Worm (Caenorhabditis elegans) whole organism, late embryonic: ENCODE measurements around the gene npp-1.
"Not testable (repeated sequence)": the region's sequence is repeated elsewhere in the genome, so short reads cannot be mapped to it uniquely, and the experiment has no call there.

Experiments
- C08G9.2 ChIP-seq: sonication (generic microtip); optimal IDR thresholded peaks from 2 replicates; lab custom pipeline; 2016; ENCODE audit warnings: mild to moderate bottlenecking, missing genetic modification characterization, moderate library complexity, missing compliant biosample characterization
- C38D4.7 ChIP-seq: fragments of 200-800 bp; sonication (Bioruptor generic); optimal IDR thresholded peaks from 2 replicates; lab custom pipeline; 2018; ENCODE audit warnings: mild to moderate bottlenecking, missing genetic modification characterization, moderate library complexity, missing compliant biosample characterization
- F13H6.1 ChIP-seq: sonication (generic microtip); optimal IDR thresholded peaks from 2 replicates; lab custom pipeline; 2016; ENCODE audit warnings: missing genetic modification characterization, missing compliant biosample characterization
- K02D7.2 ChIP-seq: sonication (generic microtip); optimal IDR thresholded peaks from 2 replicates; lab custom pipeline; 2017; ENCODE audit warnings: mild to moderate bottlenecking, missing genetic modification characterization, missing compliant biosample characterization
- T23F11.4 ChIP-seq: fragments of 200-800 bp; sonication (Bioruptor generic); optimal IDR thresholded peaks from 2 replicates; lab custom pipeline; 2018; ENCODE audit warnings: mild to moderate bottlenecking, missing genetic modification characterization, missing compliant biosample characterization
- ahr-1 ChIP-seq: sonication (generic microtip); optimal IDR thresholded peaks from 2 replicates; lab custom pipeline; 2016; ENCODE audit warnings: missing genetic modification characterization, missing compliant biosample characterization
- ceh-14 ChIP-seq: sonication (generic microtip); optimal IDR thresholded peaks from 2 replicates; lab custom pipeline; 2016; ENCODE audit warnings: missing genotype, missing genetic modification characterization, missing compliant biosample characterization
- ceh-19 ChIP-seq: fragments of 200-800 bp; sonication (Bioruptor generic); optimal IDR thresholded peaks from 2 replicates; lab custom pipeline; 2018; ENCODE audit warnings: mild to moderate bottlenecking, missing genetic modification characterization, missing compliant biosample characterization
- ceh-24 ChIP-seq: sonication (generic microtip); optimal IDR thresholded peaks from 2 replicates; lab custom pipeline; 2016; ENCODE audit warnings: mild to moderate bottlenecking, missing genetic modification characterization, missing compliant biosample characterization
- ceh-45 ChIP-seq: fragments of 200-800 bp; sonication (Bioruptor generic); IDR thresholded peaks from 2 replicates; pipeline ENCODE4 v1.3.6; 2022; ENCODE audit warnings: missing genetic modification reagents, missing genetic modification characterization, missing compliant biosample characterization
- ceh-6 ChIP-seq: fragments of 200-800 bp; sonication (Bioruptor generic); optimal IDR thresholded peaks from 2 replicates; lab custom pipeline; 2018; ENCODE audit warnings: mild to moderate bottlenecking, missing genetic modification characterization, missing compliant biosample characterization
- ceh-9 ChIP-seq: sonication (generic microtip); optimal IDR thresholded peaks from 2 replicates; lab custom pipeline; 2016; ENCODE audit warnings: mild to moderate bottlenecking, missing genetic modification characterization, inconsistent platforms, missing compliant biosample characterization
- dmd-4 ChIP-seq: sonication (generic microtip); optimal IDR thresholded peaks from 2 replicates; lab custom pipeline; 2016; ENCODE audit warnings: borderline replicate concordance, missing genetic modification characterization, missing compliant biosample characterization
- dve-1 ChIP-seq: sonication (generic microtip); optimal IDR thresholded peaks from 2 replicates; lab custom pipeline; 2017; ENCODE audit warnings: antibody characterized with exemption, mild to moderate bottlenecking, missing genetic modification characterization, missing compliant biosample characterization
- elt-4 ChIP-seq: sonication (generic microtip); optimal IDR thresholded peaks from 2 replicates; lab custom pipeline; 2016; ENCODE audit warnings: missing genetic modification characterization, missing compliant biosample characterization
- ets-4 ChIP-seq: sonication (generic microtip); optimal IDR thresholded peaks from 2 replicates; lab custom pipeline; 2016; ENCODE audit warnings: missing genetic modification characterization, missing compliant biosample characterization
- fkh-10 ChIP-seq: fragments of 150-350 bp; optimal IDR thresholded peaks from 2 replicates; lab custom pipeline; 2014; ENCODE audit warnings: missing biosample characterization, missing genetic modification reagents, missing genetic modification characterization
- fkh-6 ChIP-seq: sonication (generic microtip); optimal IDR thresholded peaks from 2 replicates; lab custom pipeline; 2016; ENCODE audit warnings: missing genetic modification characterization, missing compliant biosample characterization
- hlh-15 ChIP-seq: sonication (generic microtip); optimal IDR thresholded peaks from 2 replicates; lab custom pipeline; 2016; ENCODE audit warnings: missing genetic modification characterization, missing compliant biosample characterization
- hlh-8 ChIP-seq: sonication (generic microtip); optimal IDR thresholded peaks from 2 replicates; lab custom pipeline; 2016; ENCODE audit warnings: missing genotype, missing genetic modification characterization, missing compliant biosample characterization
- lim-6 ChIP-seq: sonication (generic microtip); optimal IDR thresholded peaks from 2 replicates; lab custom pipeline; 2016; ENCODE audit warnings: missing genetic modification characterization, missing compliant biosample characterization
- nfya-1 ChIP-seq: sonication (generic microtip); optimal IDR thresholded peaks from 2 replicates; lab custom pipeline; 2017; ENCODE audit warnings: missing genetic modification characterization, mild to moderate bottlenecking, missing compliant biosample characterization, antibody characterized with exemption, moderate library complexity
- nhr-232 ChIP-seq: sonication (generic microtip); optimal IDR thresholded peaks from 2 replicates; lab custom pipeline; 2016; ENCODE audit warnings: missing genetic modification characterization, missing compliant biosample characterization
- pat-9 ChIP-seq: fragments of 200-800 bp; sonication (Bioruptor generic); optimal IDR thresholded peaks from 2 replicates; lab custom pipeline; 2018; ENCODE audit warnings: mild to moderate bottlenecking, missing genetic modification characterization, moderate library complexity, missing compliant biosample characterization
- pha-2 ChIP-seq: sonication (generic microtip); optimal IDR thresholded peaks from 2 replicates; lab custom pipeline; 2017; ENCODE audit warnings: mild to moderate bottlenecking, missing genetic modification characterization, missing compliant biosample characterization
- pha-4 ChIP-seq: fragments of 150-350 bp; optimal IDR thresholded peaks from 2 replicates; lab custom pipeline; 2018; ENCODE audit warnings: missing biosample characterization, missing genetic modification reagents, missing genetic modification characterization
- pros-1 ChIP-seq: fragments of 150-350 bp; optimal IDR thresholded peaks from 2 replicates; lab custom pipeline; 2014; ENCODE audit warnings: missing biosample characterization, missing genetic modification reagents, missing genetic modification characterization
- sox-4 ChIP-seq: sonication (generic microtip); optimal IDR thresholded peaks from 2 replicates; lab custom pipeline; 2017; ENCODE audit warnings: mild to moderate bottlenecking, missing genetic modification characterization, inconsistent platforms, missing compliant biosample characterization
- syd-9 ChIP-seq: sonication (generic microtip); optimal IDR thresholded peaks from 2 replicates; lab custom pipeline; 2016; ENCODE audit warnings: mild to moderate bottlenecking, missing genetic modification characterization, moderate library complexity, missing compliant biosample characterization
- tbx-2 ChIP-seq: sonication (generic microtip); optimal IDR thresholded peaks from 2 replicates; lab custom pipeline; 2016; ENCODE audit warnings: missing genetic modification characterization, missing compliant biosample characterization
- ttx-3 ChIP-seq: sonication (generic microtip); optimal IDR thresholded peaks from 2 replicates; lab custom pipeline; 2016; ENCODE audit warnings: missing genetic modification reagents, missing genetic modification characterization, missing compliant biosample characterization
- unc-3 ChIP-seq, 2 experiments: fragments of 200-800 bp in 1 of 2; sonication (Bioruptor generic) in 1 of 2; sonication (generic microtip) in 1 of 2; conservative IDR thresholded peaks in 1 of 2; optimal IDR thresholded peaks in 1 of 2; 2 replicates each; pipeline versions ENCODE4 v1.3.6 to Lab custom; 2016 to 2022; ENCODE audit warnings: missing compliant biosample characterization in 2 of 2, missing genetic modification characterization in 2 of 2, missing genetic modification reagents in 1 of 2
- unc-42 ChIP-seq: sonication (generic microtip); optimal IDR thresholded peaks from 2 replicates; lab custom pipeline; 2016; ENCODE audit warnings: missing genotype, missing genetic modification characterization, missing compliant biosample characterization

npp-1 gene

DNA sequence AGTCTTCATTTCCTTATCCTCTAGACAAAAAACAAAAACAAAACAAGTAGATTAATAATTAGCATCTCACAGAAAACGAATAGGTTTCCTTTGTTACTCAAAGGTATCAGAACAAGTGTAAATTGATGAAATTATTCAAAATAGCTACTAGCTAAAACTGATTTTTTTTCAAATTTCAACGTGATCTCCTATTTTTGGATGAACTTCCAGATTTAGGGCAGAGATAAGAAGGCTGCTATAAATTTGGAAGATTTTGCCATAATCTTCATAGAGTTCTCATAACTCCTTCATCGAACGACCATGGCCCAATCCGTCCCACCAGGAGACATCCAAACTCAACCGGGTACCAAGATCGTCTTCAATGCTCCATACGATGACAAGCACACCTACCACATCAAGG lies 36.0 kb downstream of the npp-1 start, which contains the start of gene msp-77:
msp-77 (plus strand) TSS at position 301 of the 400 bp plus-strand sequence.
- not testable (repeated sequence) for TF ChIP-seq ceh-14 (tag; lab: Kevin White, UChicago); ets-4 (tag; lab: Kevin White, UChicago); fkh-10

DNA sequence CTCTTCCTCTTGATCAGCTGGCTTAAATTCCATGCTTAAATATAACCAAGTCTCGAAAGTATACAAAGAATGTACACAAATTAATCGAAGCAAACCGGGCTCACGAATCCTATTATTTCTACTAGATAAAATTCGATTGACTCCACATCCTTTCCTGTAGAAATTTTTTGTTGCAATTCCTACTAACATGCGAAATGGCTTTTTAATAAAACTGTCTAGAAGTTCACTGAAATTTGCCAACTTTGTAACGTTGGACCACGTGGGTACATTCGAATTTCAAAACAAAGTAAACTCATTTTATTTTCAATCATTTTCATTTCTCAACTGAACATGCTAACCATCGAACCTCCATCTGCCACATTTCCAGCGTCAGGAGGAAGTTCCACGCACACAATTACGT lies 36.8 kb downstream of the npp-1 start, which contains the start of gene ssp-32:
ssp-32 (plus strand) TSS at position 301 of the 400 bp plus-strand sequence.
- TF ChIP-seq ceh-6 (GFP tag; lab: Kevin White, UChicago) (no peak), dve-1 (tag; lab: Kevin White, UChicago) (no peak), lim-6 (tag; lab: Kevin White, UChicago) (no peak), pha-4 (tag; lab: Kevin White, UChicago) (no peak), unc-3 (GFP tag; conservative IDR thresholded peaks at IDR 0.05; lab: Robert Waterston, UW) (no peak), unc-3 (tag; optimal IDR thresholded peaks at IDR 0.05; lab: Kevin White, UChicago) (no peak), pros-1 (tag; lab: Kevin White, UChicago) (no peak), T23F11.4 (GFP tag; lab: Kevin White, UChicago) (no peak), tbx-2 (tag; lab: Kevin White, UChicago) (no peak), ceh-45 (GFP tag; lab: Robert Waterston, UW) (no peak), nfya-1 (no peak), dmd-4 (tag; lab: Kevin White, UChicago) (no peak)
- TF ChIP-seq, all 69 proteins: peak for 0

DNA sequence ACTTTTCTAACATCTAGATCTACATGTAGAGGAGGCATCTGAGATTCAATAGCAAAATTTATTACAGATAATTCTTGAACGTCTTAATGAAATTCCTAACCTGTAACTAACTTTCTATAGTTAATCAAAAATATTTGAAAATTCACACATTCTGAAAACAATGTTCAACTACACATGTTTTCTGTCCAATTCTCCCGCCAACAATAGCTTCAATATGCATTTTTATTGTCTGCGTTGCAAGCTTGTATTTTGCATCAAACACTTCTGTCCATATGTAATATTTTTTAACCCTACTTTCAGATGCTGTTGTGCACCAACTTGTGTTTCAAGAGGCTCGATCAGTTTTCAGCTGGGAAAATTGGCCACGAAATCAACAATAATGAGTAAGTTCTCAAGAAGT lies 40.4 kb downstream of the npp-1 start, which contains the start of gene tbc-3:
tbc-3 (plus strand) TSS at position 301 of the 400 bp plus-strand sequence.
- TF ChIP-seq hlh-15 (tag; lab: Kevin White, UChicago) (no peak), C08G9.2 (tag; lab: Kevin White, UChicago) (no peak), elt-4 (tag; lab: Kevin White, UChicago) (no peak), fkh-6 (tag; lab: Kevin White, UChicago) (no peak), fkh-10 (no peak), pat-9 (tag; lab: Kevin White, UChicago) (no peak), sox-4 (tag; lab: Kevin White, UChicago) (no peak), ttx-3 (tag; lab: Kevin White, UChicago) (no peak), nhr-232 (tag; lab: Kevin White, UChicago) (no peak), unc-3 (GFP tag; conservative IDR thresholded peaks at IDR 0.05; lab: Robert Waterston, UW) (no peak), unc-3 (tag; optimal IDR thresholded peaks at IDR 0.05; lab: Kevin White, UChicago) (no peak), K02D7.2 (tag; lab: Kevin White, UChicago) (no peak), ahr-1 (tag; lab: Kevin White, UChicago) (no peak), hlh-8 (tag; lab: Kevin White, UChicago) (no peak), ceh-19 (no peak), F13H6.1 (tag; lab: Kevin White, UChicago) (no peak), pha-2 (no peak), ceh-45 (GFP tag; lab: Robert Waterston, UW) (no peak), pros-1 (tag; lab: Kevin White, UChicago) (no peak), C38D4.7 (GFP tag; lab: Kevin White, UChicago) (no peak), ets-4 (tag; lab: Kevin White, UChicago) (no peak)

DNA sequence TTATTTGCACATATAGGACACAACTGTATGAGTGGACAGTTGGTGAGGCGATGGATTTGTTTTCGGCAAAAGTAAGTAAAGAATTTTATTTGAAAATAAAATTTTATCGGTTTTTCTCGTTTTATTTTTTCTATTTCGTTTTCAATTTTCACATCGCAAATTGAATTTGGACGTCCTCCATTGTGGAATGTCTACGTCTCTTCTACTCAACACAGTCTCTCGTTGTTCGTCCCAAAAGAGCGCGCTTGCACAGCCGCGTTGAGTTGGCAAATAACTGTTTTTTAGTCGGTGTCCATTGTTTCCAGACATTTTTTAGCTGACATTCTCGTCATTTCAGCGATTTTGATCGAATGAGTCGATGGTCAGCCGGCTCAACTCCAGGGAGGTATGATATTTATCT lies 40.9 kb downstream of the npp-1 start:
- TF ChIP-seq unc-42 (tag; lab: Kevin White, UChicago): peak; percentile 95
- no peak for TF ChIP-seq ceh-24 (tag; lab: Kevin White, UChicago)

DNA sequence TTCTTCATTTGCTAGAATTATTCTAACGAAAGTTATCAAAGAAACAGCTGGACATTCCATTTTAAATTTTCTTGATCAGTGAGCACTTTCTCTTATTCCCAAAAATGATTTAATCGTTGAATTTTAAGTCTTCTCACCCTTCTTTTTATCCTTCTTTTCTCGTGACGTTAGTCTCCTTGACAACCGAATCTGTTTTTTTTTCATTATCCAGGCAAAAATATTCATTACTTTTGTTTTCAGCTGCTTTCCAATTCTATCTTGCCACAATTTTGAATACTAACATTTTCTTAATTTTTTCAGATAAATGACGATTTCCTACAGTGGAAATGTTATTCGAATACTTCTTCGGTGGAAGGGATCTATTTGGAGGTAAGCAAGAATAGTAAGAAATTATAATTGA lies 45.3 kb downstream of the npp-1 start, which contains the start of gene best-13:
best-13 (plus strand) TSS at position 301 of the 400 bp plus-strand sequence.
- TF ChIP-seq syd-9 (tag; lab: Kevin White, UChicago) (no peak), hlh-15 (tag; lab: Kevin White, UChicago) (no peak), ceh-9 (tag; lab: Kevin White, UChicago) (no peak)
